Fruit fly (Drosophila melanogaster): ENCODE data around the gene CG6462.

- no peak for TF ChIP-seq Hr96 (GFP tag; optimal IDR thresholded peaks at IDR 0.05)
- no peak for TF ChIP-seq CG12768 (GFP tag; optimal IDR thresholded peaks at IDR 0.05)
- TF ChIP-seq kay (GFP tag; ENCODE audit: borderline replicate concordance): no peak
- TF ChIP-seq bab1 (GFP tag; optimal IDR thresholded peaks at IDR 0.05): no peak
- TF ChIP-seq CG33017 (tag; optimal IDR thresholded peaks at IDR 0.05): no peak
- no peak for TF ChIP-seq CG5204 (GFP tag; optimal IDR thresholded peaks at IDR 0.05)
- no peak for TF ChIP-seq CG7045 (GFP tag; optimal IDR thresholded peaks at IDR 0.05)
- TF ChIP-seq CG1620 (GFP tag; optimal IDR thresholded peaks at IDR 0.05): no peak
- TF ChIP-seq ovo (GFP tag; optimal IDR thresholded peaks at IDR 0.05): no peak
Measured at dm6 chr3L:5988675-5989074, 48.2 kb upstream of the CG6462 start.

All from whole organism, adult.